Worm (Caenorhabditis elegans) whole organism, L3 larva: ENCODE data around the gene C28C12.12.

ENCODE experiments used
- ama-1 ChIP-seq: fragments of 150-350 bp; optimal IDR thresholded peaks from 2 replicates; lab custom pipeline; 2018
- ceh-16 ChIP-seq: sonication (generic microtip); optimal IDR thresholded peaks from 2 replicates; lab custom pipeline; 2017; ENCODE audit warnings: missing biosample characterization, missing genetic modification characterization
- ceh-9 ChIP-seq: sonication (generic microtip); optimal IDR thresholded peaks from 2 replicates; lab custom pipeline; 2018; ENCODE audit warnings: missing biosample characterization, missing genetic modification characterization
- egl-27 ChIP-seq: sonication (generic microtip); optimal IDR thresholded peaks from 4 replicates; lab custom pipeline; 2017; ENCODE audit warnings: missing biosample characterization, missing genetic modification reagents, missing genetic modification characterization
- elt-1 ChIP-seq: fragments of 150-350 bp; optimal IDR thresholded peaks from 2 replicates; lab custom pipeline; 2014; ENCODE audit warnings: missing biosample characterization, missing genetic modification characterization
- fkh-2 ChIP-seq: fragments of 150-350 bp; optimal IDR thresholded peaks from 2 replicates; lab custom pipeline; 2014; ENCODE audit warnings: missing biosample characterization, missing genetic modification reagents, missing genetic modification characterization
- lin-39 ChIP-seq: fragments of 150-350 bp; optimal IDR thresholded peaks from 2 replicates; lab custom pipeline; 2018; ENCODE audit warnings: missing biosample characterization, missing genetic modification reagents, missing genetic modification characterization
- nhr-11 ChIP-seq: fragments of 150-350 bp; optimal IDR thresholded peaks from 2 replicates; lab custom pipeline; 2014; ENCODE audit warnings: missing biosample characterization, missing genetic modification characterization
- nhr-23 ChIP-seq: fragments of 150-350 bp; optimal IDR thresholded peaks from 2 replicates; lab custom pipeline; 2014; ENCODE audit warnings: missing biosample characterization, missing genetic modification reagents, missing genetic modification characterization
- nhr-28 ChIP-seq: fragments of 150-350 bp; optimal IDR thresholded peaks from 2 replicates; lab custom pipeline; 2014; ENCODE audit warnings: missing biosample characterization, missing genetic modification characterization
- pha-4 ChIP-seq: fragments of 150-350 bp; optimal IDR thresholded peaks from 2 replicates; lab custom pipeline; 2014; ENCODE audit warnings: missing biosample characterization, missing genetic modification reagents, missing genetic modification characterization
- pqm-1 ChIP-seq: fragments of 150-350 bp; optimal IDR thresholded peaks from 2 replicates; lab custom pipeline; 2017; ENCODE audit warnings: missing biosample characterization, missing genetic modification characterization, inconsistent platforms
- ztf-11 ChIP-seq: fragments of 150-350 bp; optimal IDR thresholded peaks from 2 replicates; lab custom pipeline; 2014; ENCODE audit warnings: missing biosample characterization, missing genetic modification characterization
- ztf-4 ChIP-seq: fragments of 150-350 bp; optimal IDR thresholded peaks from 2 replicates; lab custom pipeline; 2014; ENCODE audit warnings: missing biosample characterization, missing genetic modification characterization

ce11 chrIV:8534997-8535414 lies 38.8 kb upstream of the C28C12.12 start:
- TF ChIP-seq pqm-1 (tag; lab: Kevin White, UChicago) (peak; percentile 53), egl-27 (no peak), lin-39 (tag; lab: Kevin White, UChicago) (no peak), nhr-11 (tag; lab: Kevin White, UChicago) (no peak), elt-1 (tag; lab: Kevin White, UChicago) (no peak), ama-1 (lab: Kevin White, UChicago) (peak; percentile 51), pha-4 (tag; lab: Kevin White, UChicago) (no peak), nhr-28 (tag; lab: Kevin White, UChicago) (no peak), ceh-9 (tag; lab: Kevin White, UChicago) (no peak), fkh-2 (tag; lab: Kevin White, UChicago) (no peak), ceh-16 (tag; lab: Kevin White, UChicago) (no peak), nhr-23 (peak; percentile 63), ztf-4 (tag; lab: Kevin White, UChicago) (no peak), ztf-11 (tag; lab: Kevin White, UChicago) (no peak)
